ENCODE assay signal across 3 worm cellular contexts in the genomic region with DNA sequence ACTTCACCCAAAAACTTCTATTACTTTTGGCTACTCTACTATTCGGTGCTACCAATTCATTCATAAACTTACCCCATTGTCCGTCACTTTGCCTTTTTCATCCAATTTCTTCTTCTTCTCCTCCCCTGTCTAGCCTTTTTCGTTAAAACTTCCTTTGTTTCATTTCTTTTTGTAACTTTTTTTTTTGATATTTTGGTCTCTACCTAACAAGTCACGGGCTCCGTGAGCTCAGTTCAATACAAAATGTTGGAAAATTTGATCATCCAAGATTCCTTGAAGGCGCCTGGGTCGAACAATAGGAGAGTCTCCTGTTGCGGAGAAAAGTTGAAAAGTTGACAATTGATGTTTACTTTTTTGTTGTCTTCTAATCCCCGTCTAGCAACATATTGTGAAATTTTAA.
TF ChIP-seq lines count a peak whose summit lies in the region.

No protein-coding gene starts in this region.

TF ChIP-seq in whole organism, L1 larva, 84 proteins besides CTCF, POLR2A, EP300 and RAD21:
- no peak for TF ChIP-seq efl-1 (optimal IDR thresholded peaks at IDR 0.05; lab: Kevin White, UChicago)
- TF ChIP-seq efl-1 (GFP tag; optimal IDR thresholded peaks at IDR 0.05 in 1 of 2; lab: Kevin White, UChicago): peak in 1 of 2 experiments; percentile 89
- no peak for TF ChIP-seq unc-130 (tag; optimal IDR thresholded peaks at IDR 0.05; lab: Kevin White, UChicago)
- peak; percentile 31 for TF ChIP-seq fkh-10 (GFP tag; optimal IDR thresholded peaks at IDR 0.05; lab: Kevin White, UChicago)

TF ChIP-seq in whole organism, L3 larva, 47 proteins besides CTCF, POLR2A, EP300 and RAD21:
- TF ChIP-seq ztf-4 (tag; optimal IDR thresholded peaks at IDR 0.05; lab: Kevin White, UChicago) (no peak), fkh-10 (GFP tag; optimal IDR thresholded peaks at IDR 0.05; lab: Kevin White, UChicago) (peak; percentile 22), nhr-28 (tag; optimal IDR thresholded peaks at IDR 0.05; lab: Kevin White, UChicago) (no peak), ceh-28 (tag; optimal IDR thresholded peaks at IDR 0.05; lab: Kevin White, UChicago) (no peak), snpc-4 (tag; optimal IDR thresholded peaks at IDR 0.05; lab: Kevin White, UChicago) (no peak), ceh-16 (tag; optimal IDR thresholded peaks at IDR 0.05; lab: Kevin White, UChicago) (no peak), nhr-76 (tag; optimal IDR thresholded peaks at IDR 0.05; lab: Kevin White, UChicago) (no peak), jun-1 (tag; optimal IDR thresholded peaks at IDR 0.05; lab: Kevin White, UChicago) (no peak), ZK546.5 (tag; optimal IDR thresholded peaks at IDR 0.05; lab: Kevin White, UChicago) (no peak)

TF ChIP-seq in whole organism, L4 larva, 104 proteins besides CTCF, POLR2A, EP300 and RAD21:
- peak; percentile 45 for TF ChIP-seq fkh-10 (GFP tag; optimal IDR thresholded peaks at IDR 0.05; lab: Kevin White, UChicago)
- TF ChIP-seq aha-1 (tag; lab: Kevin White, UChicago): peak; percentile 50
- no peak for TF ChIP-seq lin-38 (GFP tag; IDR thresholded peaks at IDR 0.05; lab: Robert Waterston, UW)
